Worm (Caenorhabditis elegans) whole organism, L1 larva: ENCODE results near the gene bbs-4.
A peak's percentile ranks its signal among the peaks of the same experiment; 100 is the strongest.

Source experiments
- Y116A8C.19 ChIP-seq: sonication (generic microtip); optimal IDR thresholded peaks from 2 replicates; lab custom pipeline; 2016; ENCODE audit warnings: missing compliant biosample characterization, missing genetic modification characterization, borderline replicate concordance
- alr-1 ChIP-seq: fragments of 200-800 bp; sonication (Bioruptor generic); optimal IDR thresholded peaks from 2 replicates; lab custom pipeline; 2018; ENCODE audit warnings: borderline replicate concordance, mild to moderate bottlenecking, missing genetic modification characterization, missing compliant biosample characterization
- aly-2 ChIP-seq: fragments of 150-350 bp; optimal IDR thresholded peaks from 2 replicates; lab custom pipeline; 2014; ENCODE audit warnings: missing biosample characterization, missing genetic modification characterization
- ama-1 ChIP-seq: fragments of 150-350 bp; optimal IDR thresholded peaks from 2 replicates; lab custom pipeline; 2014
- blmp-1 ChIP-seq: fragments of 150-350 bp; optimal IDR thresholded peaks from 2 replicates; lab custom pipeline; 2014; ENCODE audit warnings: missing biosample characterization, missing genetic modification characterization
- ceh-63 ChIP-seq: fragments of 200-800 bp; sonication (Bioruptor generic); optimal IDR thresholded peaks from 2 replicates; lab custom pipeline; 2018; ENCODE audit warnings: mild to moderate bottlenecking, missing genetic modification characterization, missing compliant biosample characterization
- ceh-88 ChIP-seq: fragments of 200-800 bp; sonication (Bioruptor generic); IDR thresholded peaks from 2 replicates; pipeline ENCODE4 v1.3.6; 2022; ENCODE audit warnings: missing genetic modification characterization, missing compliant biosample characterization
- ces-1 ChIP-seq: fragments of 150-350 bp; optimal IDR thresholded peaks from 2 replicates; lab custom pipeline; 2014; ENCODE audit warnings: missing biosample characterization, missing genetic modification reagents, missing genetic modification characterization
- dpl-1 ChIP-seq, 3 experiments: fragments of 150-350 bp in 2 of 3; sonication (generic microtip) in 1 of 3; optimal IDR thresholded peaks; 2 replicates each; lab custom pipeline; 2014 to 2017; ENCODE audit warnings: missing biosample characterization in 3 of 3, missing genetic modification characterization in 3 of 3, missing genetic modification reagents in 3 of 3
- efl-1 ChIP-seq, 4 experiments: fragments of 150-350 bp; optimal IDR thresholded peaks in 3 of 4; peaks in 1 of 4; 1 replicate in 1 of 4; 2 replicates in 3 of 4; lab custom pipeline; 2014; ENCODE audit warnings: missing biosample characterization in 2 of 4, missing genetic modification characterization in 2 of 4, missing genetic modification reagents in 2 of 4
- elt-2 ChIP-seq: sonication (generic microtip); optimal IDR thresholded peaks from 2 replicates; lab custom pipeline; 2016; ENCODE audit warnings: missing genetic modification characterization, mild to moderate bottlenecking, inconsistent platforms, missing compliant biosample characterization, missing genetic modification reagents
- grh-1 ChIP-seq: fragments of 200-800 bp; sonication (Bioruptor generic); IDR thresholded peaks from 2 replicates; pipeline ENCODE4 v1.3.6; 2022; ENCODE audit warnings: missing genetic modification reagents, missing genetic modification characterization, missing compliant biosample characterization
- hlh-17 ChIP-seq: fragments of 200-800 bp; sonication (Bioruptor generic); optimal IDR thresholded peaks from 2 replicates; lab custom pipeline; 2018; ENCODE audit warnings: missing genetic modification characterization, mild to moderate bottlenecking, missing compliant biosample characterization, moderate library complexity, borderline replicate concordance
- hlh-4 ChIP-seq: sonication (generic microtip); optimal IDR thresholded peaks from 2 replicates; lab custom pipeline; 2016; ENCODE audit warnings: mild to moderate bottlenecking, missing genetic modification characterization, missing compliant biosample characterization
- irx-1 ChIP-seq: sonication (generic microtip); optimal IDR thresholded peaks from 2 replicates; lab custom pipeline; 2016; ENCODE audit warnings: missing genetic modification characterization, missing compliant biosample characterization
- jun-1 ChIP-seq: fragments of 150-350 bp; optimal IDR thresholded peaks from 2 replicates; lab custom pipeline; 2014; ENCODE audit warnings: missing biosample characterization, missing genetic modification reagents, missing genetic modification characterization
- lin-13 ChIP-seq: fragments of 150-350 bp; optimal IDR thresholded peaks from 2 replicates; lab custom pipeline; 2014; ENCODE audit warnings: missing biosample characterization, missing genetic modification reagents, missing genetic modification characterization
- lin-14 ChIP-seq: fragments of 200-800 bp; sonication (Bioruptor generic); optimal IDR thresholded peaks from 2 replicates; lab custom pipeline; 2018; ENCODE audit warnings: mild to moderate bottlenecking, missing genetic modification characterization, moderate library complexity, missing compliant biosample characterization
- lsy-2 ChIP-seq, 2 experiments: fragments of 150-350 bp; optimal IDR thresholded peaks; 2 replicates each; lab custom pipeline; 2014; ENCODE audit warnings: missing biosample characterization in 2 of 2, missing genetic modification characterization in 2 of 2
- mdl-1 ChIP-seq, 2 experiments: fragments of 150-350 bp; optimal IDR thresholded peaks; 2 replicates each; lab custom pipeline; 2014 to 2017; ENCODE audit warnings: missing biosample characterization in 2 of 2, missing genetic modification characterization in 2 of 2, inconsistent platforms in 1 of 2
- nhr-12 ChIP-seq: sonication (generic microtip); optimal IDR thresholded peaks from 2 replicates; lab custom pipeline; 2017; ENCODE audit warnings: missing biosample characterization, missing genetic modification characterization
- nhr-19 ChIP-seq: fragments of 200-800 bp; sonication (Bioruptor generic); conservative IDR thresholded peaks from 2 replicates; pipeline ENCODE4 v1.3.6; 2022; ENCODE audit warnings: missing genetic modification characterization, missing compliant biosample characterization
- nhr-20 ChIP-seq: sonication (generic microtip); optimal IDR thresholded peaks from 2 replicates; lab custom pipeline; 2016; ENCODE audit warnings: mild to moderate bottlenecking, missing genetic modification characterization, missing compliant biosample characterization
- nhr-47 ChIP-seq: sonication (generic microtip); optimal IDR thresholded peaks from 2 replicates; lab custom pipeline; 2016; ENCODE audit warnings: mild to moderate bottlenecking, missing genetic modification characterization, moderate library complexity, missing compliant biosample characterization
- nhr-71 ChIP-seq: sonication (generic microtip); optimal IDR thresholded peaks from 2 replicates; lab custom pipeline; 2016; ENCODE audit warnings: mild to moderate bottlenecking, missing genetic modification characterization, moderate library complexity, missing compliant biosample characterization
- nhr-84 ChIP-seq: sonication (generic microtip); optimal IDR thresholded peaks from 2 replicates; lab custom pipeline; 2017; ENCODE audit warnings: missing biosample characterization, missing genetic modification characterization
- nhr-85 ChIP-seq: sonication (generic microtip); peaks from one replicate; lab custom pipeline; 2016; ENCODE audit warnings: missing genetic modification characterization, inconsistent platforms, missing compliant biosample characterization
- pax-3 ChIP-seq: fragments of 200-800 bp; sonication (Bioruptor generic); optimal IDR thresholded peaks from 2 replicates; lab custom pipeline; 2018; ENCODE audit warnings: mild to moderate bottlenecking, missing genetic modification characterization, moderate library complexity, missing compliant biosample characterization
- pqm-1 ChIP-seq: sonication (generic microtip); optimal IDR thresholded peaks from 3 replicates; lab custom pipeline; 2017; ENCODE audit warnings: missing biosample characterization, missing genetic modification characterization
- rnt-1 ChIP-seq: sonication (generic microtip); optimal IDR thresholded peaks from 2 replicates; lab custom pipeline; 2016; ENCODE audit warnings: mild to moderate bottlenecking, missing genetic modification characterization, moderate library complexity, missing compliant biosample characterization
- skn-1 ChIP-seq: fragments of 150-350 bp; optimal IDR thresholded peaks from 2 replicates; lab custom pipeline; 2014; ENCODE audit warnings: missing biosample characterization, missing genetic modification characterization
- snu-23 ChIP-seq: sonication (generic microtip); optimal IDR thresholded peaks from 2 replicates; lab custom pipeline; 2016; ENCODE audit warnings: missing genetic modification characterization, missing compliant biosample characterization
- sox-4 ChIP-seq: sonication (generic microtip); optimal IDR thresholded peaks from 2 replicates; lab custom pipeline; 2016; ENCODE audit warnings: missing genetic modification characterization, missing compliant biosample characterization
- sptf-1 ChIP-seq: fragments of 150-350 bp; optimal IDR thresholded peaks from 2 replicates; lab custom pipeline; 2014; ENCODE audit warnings: missing biosample characterization, missing genetic modification characterization
- sup-37 ChIP-seq: fragments of 200-800 bp; sonication (Bioruptor generic); optimal IDR thresholded peaks from 2 replicates; lab custom pipeline; 2018; ENCODE audit warnings: mild to moderate bottlenecking, missing genetic modification characterization, missing compliant biosample characterization
- tbx-2 ChIP-seq: sonication (generic microtip); optimal IDR thresholded peaks from 2 replicates; lab custom pipeline; 2016; ENCODE audit warnings: missing genetic modification characterization, missing compliant biosample characterization
- unc-130 ChIP-seq: fragments of 150-350 bp; optimal IDR thresholded peaks from 2 replicates; lab custom pipeline; 2017; ENCODE audit warnings: missing biosample characterization, missing genetic modification characterization, inconsistent platforms
- unc-98 ChIP-seq: fragments of 200-800 bp; sonication (Bioruptor generic); IDR thresholded peaks from 2 replicates; pipeline ENCODE4 v1.3.6; 2022; ENCODE audit warnings: missing genetic modification characterization, missing compliant biosample characterization
- xbp-1 ChIP-seq: sonication (generic microtip); optimal IDR thresholded peaks from 2 replicates; lab custom pipeline; 2016; ENCODE audit warnings: missing genetic modification characterization, missing compliant biosample characterization
- zag-1 ChIP-seq: fragments of 150-350 bp; optimal IDR thresholded peaks from 2 replicates; lab custom pipeline; 2014; ENCODE audit warnings: missing biosample characterization, missing genetic modification characterization
- ztf-11 ChIP-seq, 2 experiments: sonication (generic microtip); optimal IDR thresholded peaks; 2 replicates each; lab custom pipeline; 2016 to 2017; ENCODE audit warnings: missing genetic modification characterization in 2 of 2, missing biosample characterization in 1 of 2, missing compliant biosample characterization in 1 of 2
- ztf-4 ChIP-seq: fragments of 150-350 bp; optimal IDR thresholded peaks from 2 replicates; lab custom pipeline; 2014; ENCODE audit warnings: missing biosample characterization, missing genetic modification characterization

Gene bbs-4

ce11 chrIII:9629855-9630254, 17.9 kb upstream of the bbs-4 start, which contains the start of gene rpac-19 (continued):
- TF ChIP-seq mdl-1 (tag; optimal IDR thresholded peaks at IDR 0.05; lab: Kevin White, UChicago), result peak in 1 of 2 experiments; percentile 14
- TF ChIP-seq jun-1 (tag; lab: Kevin White, UChicago), result no peak
- TF ChIP-seq ces-1 (GFP tag; lab: Kevin White, UChicago), result no peak
- TF ChIP-seq sup-37, result no peak
- TF ChIP-seq ztf-4, result peak; percentile 46
- TF ChIP-seq ceh-88 (GFP tag; lab: Robert Waterston, UW), result no peak
- no peak for TF ChIP-seq sox-4
- peak in 1 of 2 experiments; percentile 45 for TF ChIP-seq ztf-11 (tag; optimal IDR thresholded peaks at IDR 0.05; lab: Kevin White, UChicago)
- TF ChIP-seq snu-23 (GFP tag; lab: Kevin White, UChicago), result peak; percentile 71
- peak; percentile 72 for TF ChIP-seq blmp-1 (tag; lab: Kevin White, UChicago)

ce11 chrIII:9629054-9629453, 17.1 kb upstream of the bbs-4 start, which contains the start of gene tbg-1:
tbg-1 (minus strand) TSS chrIII:9629154.
- TF ChIP-seq elt-2 (no peak), xbp-1 (tag; lab: Kevin White, UChicago) (no peak), lin-13 (GFP tag; lab: Kevin White, UChicago) (no peak), Y116A8C.19 (no peak)

- no peak for TF ChIP-seq alr-1
- peak; percentile 19 for TF ChIP-seq rnt-1 (tag; lab: Kevin White, UChicago)
These were observed 14.6 kb upstream of the bbs-4 start for ce11 chrIII:9626602-9627001.

ce11 chrIII:9623460-9623859, 11.5 kb upstream of the bbs-4 start:
- TF ChIP-seq zag-1 (tag; lab: Kevin White, UChicago) (no peak), ceh-63 (GFP tag; lab: Kevin White, UChicago) (peak; percentile 43)

ce11 chrIII:9621840-9622525, 10.0 kb upstream of the bbs-4 start:
- TF ChIP-seq sptf-1 (tag; lab: Kevin White, UChicago), result no peak
- TF ChIP-seq pqm-1 (tag; lab: Kevin White, UChicago), result peak; percentile 83
- no peak for TF ChIP-seq aly-2 (tag; lab: Kevin White, UChicago)
- no peak for TF ChIP-seq unc-98
- peak in 1 of 2 experiments; percentile 27 for TF ChIP-seq lsy-2 (tag; optimal IDR thresholded peaks at IDR 0.05; lab: Kevin White, UChicago)
- no peak for TF ChIP-seq blmp-1 (tag; lab: Kevin White, UChicago)
- no peak for TF ChIP-seq skn-1 (tag; lab: Kevin White, UChicago)
- no peak for TF ChIP-seq nhr-20 (tag; lab: Kevin White, UChicago)
- peak; percentile 60 for TF ChIP-seq nhr-85 (tag; lab: Kevin White, UChicago)
- TF ChIP-seq irx-1, result no peak
- TF ChIP-seq efl-1 (optimal IDR thresholded peaks at IDR 0.05; lab: Kevin White, UChicago), result no peak
- peak in 1 of 2 experiments; percentile 90 for TF ChIP-seq efl-1 (GFP tag; optimal IDR thresholded peaks at IDR 0.05 in 1 of 2; lab: Kevin White, UChicago)
- no peak for TF ChIP-seq zag-1 (tag; lab: Kevin White, UChicago)
- no peak for TF ChIP-seq sup-37
- TF ChIP-seq Y116A8C.19, result no peak
- TF ChIP-seq nhr-71 (tag; lab: Kevin White, UChicago), result peak; percentile 54
- peak; percentile 33 for TF ChIP-seq lin-14
- TF ChIP-seq nhr-12 (tag; lab: Kevin White, UChicago), result no peak
- no peak for TF ChIP-seq pax-3 (tag; lab: Kevin White, UChicago)
- TF ChIP-seq nhr-47 (tag; lab: Kevin White, UChicago), result no peak
- TF ChIP-seq dpl-1 (GFP tag; optimal IDR thresholded peaks at IDR 0.05; lab: Kevin White, UChicago), result peak in 1 of 3 experiments; percentile 1
- TF ChIP-seq ztf-4, result no peak
- no peak for TF ChIP-seq ama-1 (lab: Kevin White, UChicago)
- no peak for TF ChIP-seq hlh-4 (tag; lab: Kevin White, UChicago)
- no peak for TF ChIP-seq hlh-17 (GFP tag; lab: Kevin White, UChicago)
- TF ChIP-seq ztf-11 (tag; optimal IDR thresholded peaks at IDR 0.05; lab: Kevin White, UChicago), result no peak
- TF ChIP-seq ceh-88 (GFP tag; lab: Robert Waterston, UW), result no peak
- TF ChIP-seq nhr-84 (tag; lab: Kevin White, UChicago), result no peak
- 0 out of 2 replicates have a peak, but pooled peaks have one; percentile 1 for TF ChIP-seq nhr-19 (GFP tag; lab: Robert Waterston, UW)
- no peak for TF ChIP-seq grh-1
- TF ChIP-seq elt-2, result peak; percentile 77
- TF ChIP-seq snu-23 (GFP tag; lab: Kevin White, UChicago), result peak; percentile 51
- TF ChIP-seq tbx-2 (tag; lab: Kevin White, UChicago), result no peak
- no peak for TF ChIP-seq ceh-63 (GFP tag; lab: Kevin White, UChicago)
- TF ChIP-seq unc-130 (tag; lab: Kevin White, UChicago), result no peak
